Fruit fly (Drosophila melanogaster) ovary, adult (tissue): ENCODE measurements around the gene TFAM.

Experiments used
- CG17801 ChIP-seq: fragments of 200-800 bp; optimal IDR thresholded peaks from 2 replicates; lab custom pipeline; 2019; ENCODE audit warnings: missing biosample characterization, mild to moderate bottlenecking, missing genetic modification characterization, moderate library complexity; ENCODE audit not compliant: partially characterized antibody

Gene TFAM

DNA sequence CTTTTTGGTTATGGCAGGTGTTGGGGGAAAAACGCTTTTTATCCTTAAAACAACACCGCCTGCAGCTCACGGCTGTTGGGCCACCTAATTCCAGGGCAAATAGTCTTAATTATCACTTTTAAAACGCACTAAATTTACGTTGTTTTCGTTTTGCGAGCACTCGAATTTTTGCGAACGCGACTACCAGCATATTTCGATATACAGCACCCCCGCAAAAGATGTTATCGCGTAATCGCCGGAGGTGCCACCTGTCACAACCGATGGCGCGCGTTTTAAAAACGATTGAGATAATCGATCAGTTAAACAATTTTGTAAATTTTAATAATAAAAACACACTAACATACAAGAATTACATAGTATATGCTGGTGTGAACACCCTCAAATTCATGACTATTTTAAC is 24.7 kb downstream of the TFAM start, which contains the start of gene Stat92E:
TSS of gene Stat92E (minus strand) at position 219 of the 400 bp plus-strand sequence.
- no peak for TF ChIP-seq CG17801 (GFP tag; lab: Kevin White, UChicago)

DNA sequence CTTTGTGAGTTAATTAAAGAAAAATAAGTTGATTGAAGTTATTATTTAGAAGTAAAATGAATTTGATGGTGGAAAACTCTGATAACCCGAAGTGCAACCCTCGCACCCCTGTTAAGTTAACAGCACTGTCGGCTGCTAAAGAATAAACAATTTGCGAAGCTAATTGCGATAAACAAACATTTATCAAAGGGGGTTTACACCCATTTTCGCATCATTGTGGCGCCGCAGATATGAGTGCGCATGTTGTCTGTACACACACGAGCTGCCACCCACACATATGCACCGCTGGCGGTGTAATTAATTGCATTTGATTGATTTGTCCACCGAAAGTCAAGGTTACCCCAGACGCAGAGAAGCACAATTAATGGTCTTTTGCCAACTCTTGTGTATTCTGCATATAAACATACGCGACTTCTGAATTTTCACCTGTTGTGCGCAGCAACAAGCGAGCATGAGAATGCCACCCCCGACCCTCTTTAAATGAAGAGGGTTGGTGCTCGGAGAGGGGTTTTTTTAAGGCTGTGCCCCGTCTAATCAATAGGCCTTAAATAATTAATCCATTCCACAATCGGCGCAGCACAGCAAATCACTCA is 25.2 kb downstream of the TFAM start:
- no peak for TF ChIP-seq CG17801 (GFP tag; lab: Kevin White, UChicago)

DNA sequence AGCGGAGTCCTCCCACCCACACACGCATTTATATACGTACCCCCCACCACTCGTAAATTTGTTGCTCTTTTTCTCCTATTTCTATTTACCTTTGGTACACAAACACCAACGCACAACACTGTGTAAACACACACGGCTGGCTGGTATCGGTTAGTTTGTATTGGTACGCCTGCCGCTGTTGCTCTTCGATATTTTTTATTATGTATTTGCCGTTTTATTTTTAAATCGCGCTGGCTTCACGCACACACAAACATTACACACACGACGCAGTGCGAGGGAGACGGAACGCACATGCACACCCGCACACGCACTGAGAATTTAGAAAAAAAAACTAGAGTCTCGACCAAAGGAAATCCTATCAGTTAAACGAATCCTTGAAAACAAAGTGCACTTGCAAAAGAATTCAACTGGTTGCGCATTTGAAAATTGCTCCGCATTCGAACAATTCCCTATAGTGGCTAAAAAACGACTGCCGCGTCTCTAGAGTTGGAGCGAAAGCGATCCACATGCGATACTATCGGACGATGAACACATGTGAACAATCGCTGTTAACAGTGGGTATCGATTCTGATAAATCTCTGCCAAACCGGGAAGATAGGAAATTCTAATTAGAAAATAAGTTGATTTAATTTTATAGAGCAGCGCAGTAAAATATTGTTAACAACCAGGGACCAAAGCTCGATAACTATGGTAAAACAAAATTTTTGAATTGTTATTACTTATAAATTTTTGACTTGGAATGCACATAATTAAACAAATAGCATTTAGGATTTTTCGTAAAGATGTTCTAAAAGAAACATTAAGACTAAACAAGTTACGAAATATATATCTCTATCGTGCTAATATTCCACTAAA is 26.0 kb downstream of the TFAM start:
- peak; percentile 50 for TF ChIP-seq CG17801 (GFP tag; lab: Kevin White, UChicago)

DNA sequence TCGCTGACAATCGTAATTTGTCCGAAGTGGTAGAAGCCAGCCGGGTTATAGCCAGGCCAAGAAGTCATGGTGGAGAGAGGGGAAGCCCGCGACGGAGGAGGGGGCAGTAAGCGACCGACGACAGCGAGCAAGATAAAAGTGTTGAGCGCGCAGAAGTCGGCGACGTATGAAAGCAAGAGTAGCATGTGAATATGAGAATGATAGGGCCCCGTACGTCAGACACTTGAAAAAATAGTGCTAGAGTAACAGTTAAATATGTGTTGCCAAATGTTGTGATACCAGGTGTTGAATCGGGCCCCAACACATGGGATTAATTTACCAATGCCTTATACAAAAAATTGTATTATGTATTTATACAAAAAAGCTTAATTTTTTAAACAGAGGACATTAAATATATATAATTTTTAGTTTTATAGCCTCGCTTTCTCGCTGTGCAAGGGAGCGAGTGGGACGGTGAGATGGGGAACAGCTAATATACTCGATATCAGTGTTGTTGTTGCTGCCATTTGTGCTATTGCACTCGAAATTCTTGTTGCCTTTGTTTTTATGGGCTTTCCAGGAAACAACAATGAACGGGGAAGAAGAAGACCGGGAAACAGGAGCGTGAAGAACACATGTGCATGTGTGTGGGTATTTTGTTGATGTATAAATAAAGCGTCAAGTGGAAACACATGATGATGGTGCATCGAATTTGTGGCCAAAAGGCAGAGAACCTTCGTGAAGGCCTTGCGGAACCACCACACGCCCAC is 26.8 kb downstream of the TFAM start:
- peak; percentile 91 for TF ChIP-seq CG17801 (GFP tag; lab: Kevin White, UChicago)

DNA sequence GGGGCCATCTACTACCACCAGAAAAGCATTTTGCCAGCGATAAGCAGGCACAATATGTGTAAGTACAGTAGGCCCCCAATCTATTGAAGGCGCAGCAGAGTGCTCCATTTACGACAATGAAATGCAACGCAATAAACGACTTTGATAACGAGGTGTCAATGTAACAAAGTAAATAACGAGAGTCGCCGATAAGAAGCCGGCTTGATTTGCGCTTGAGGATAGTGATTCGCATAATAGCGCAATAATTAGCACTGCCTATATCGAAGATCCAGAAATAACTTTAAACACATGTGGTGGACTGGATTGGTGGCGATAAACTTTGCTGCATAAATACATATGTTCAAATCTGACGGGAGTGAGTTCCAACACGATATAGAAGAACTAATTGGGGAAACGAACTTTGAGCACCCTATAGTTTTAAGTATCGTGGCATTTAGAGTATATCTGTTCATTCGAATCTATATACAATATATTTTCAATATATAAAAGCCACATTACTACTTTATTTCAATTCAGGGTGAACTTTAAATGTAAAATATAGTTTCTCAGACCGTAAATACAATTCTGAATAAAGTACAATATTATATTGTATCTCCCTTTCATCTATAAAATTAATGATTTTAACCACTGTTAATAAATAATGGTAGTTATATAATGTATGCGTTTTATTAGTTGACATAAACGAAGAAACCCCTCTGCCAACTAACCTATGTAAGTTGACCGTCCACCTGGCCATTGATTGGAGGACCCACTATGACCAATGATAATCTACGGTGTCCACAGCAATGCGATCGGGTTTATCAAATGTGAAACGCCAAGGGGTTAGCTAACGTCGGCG is 27.6 kb downstream of the TFAM start:
- TF ChIP-seq CG17801 (GFP tag; lab: Kevin White, UChicago), result no peak

DNA sequence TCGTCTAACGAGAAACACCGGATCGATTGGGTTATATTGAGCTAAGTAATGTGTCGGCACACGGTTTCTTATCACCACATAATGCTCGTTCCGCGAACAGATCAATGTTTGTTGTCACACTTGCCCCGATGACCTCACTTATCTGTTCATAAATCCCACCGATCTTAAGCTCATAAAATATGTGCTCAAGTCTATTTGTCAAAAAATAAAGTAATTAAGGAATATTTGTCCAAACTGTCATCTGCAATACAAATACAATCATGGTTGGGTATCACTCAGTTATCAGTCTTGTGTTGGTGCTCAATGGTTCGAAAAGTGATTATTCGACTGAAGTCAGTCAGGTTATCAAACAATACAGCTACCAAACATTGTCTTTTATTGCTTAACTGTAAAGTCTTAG is 28.6 kb downstream of the TFAM start:
- TF ChIP-seq CG17801 (GFP tag; lab: Kevin White, UChicago), result no peak

DNA sequence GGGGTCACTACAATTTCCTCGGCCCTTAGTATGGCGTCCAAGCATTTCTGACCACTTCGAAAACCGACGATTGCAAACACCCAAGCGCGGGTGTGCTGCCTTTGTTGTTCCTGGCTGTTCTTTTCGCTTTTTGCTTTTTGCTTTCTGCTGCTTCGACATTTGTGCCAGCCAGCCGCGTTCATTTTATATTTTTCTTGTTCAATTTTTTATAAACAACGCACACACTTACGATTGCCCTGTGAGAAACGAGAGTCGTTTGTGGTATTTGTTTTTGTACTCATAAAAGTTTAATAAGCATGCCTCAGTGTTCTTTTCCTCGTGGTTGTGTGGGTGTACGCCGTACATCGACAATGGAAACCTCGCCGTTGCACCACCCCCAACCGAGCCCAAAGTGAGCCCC is 29.1 kb downstream of the TFAM start:
- no peak for TF ChIP-seq CG17801 (GFP tag; lab: Kevin White, UChicago)

DNA sequence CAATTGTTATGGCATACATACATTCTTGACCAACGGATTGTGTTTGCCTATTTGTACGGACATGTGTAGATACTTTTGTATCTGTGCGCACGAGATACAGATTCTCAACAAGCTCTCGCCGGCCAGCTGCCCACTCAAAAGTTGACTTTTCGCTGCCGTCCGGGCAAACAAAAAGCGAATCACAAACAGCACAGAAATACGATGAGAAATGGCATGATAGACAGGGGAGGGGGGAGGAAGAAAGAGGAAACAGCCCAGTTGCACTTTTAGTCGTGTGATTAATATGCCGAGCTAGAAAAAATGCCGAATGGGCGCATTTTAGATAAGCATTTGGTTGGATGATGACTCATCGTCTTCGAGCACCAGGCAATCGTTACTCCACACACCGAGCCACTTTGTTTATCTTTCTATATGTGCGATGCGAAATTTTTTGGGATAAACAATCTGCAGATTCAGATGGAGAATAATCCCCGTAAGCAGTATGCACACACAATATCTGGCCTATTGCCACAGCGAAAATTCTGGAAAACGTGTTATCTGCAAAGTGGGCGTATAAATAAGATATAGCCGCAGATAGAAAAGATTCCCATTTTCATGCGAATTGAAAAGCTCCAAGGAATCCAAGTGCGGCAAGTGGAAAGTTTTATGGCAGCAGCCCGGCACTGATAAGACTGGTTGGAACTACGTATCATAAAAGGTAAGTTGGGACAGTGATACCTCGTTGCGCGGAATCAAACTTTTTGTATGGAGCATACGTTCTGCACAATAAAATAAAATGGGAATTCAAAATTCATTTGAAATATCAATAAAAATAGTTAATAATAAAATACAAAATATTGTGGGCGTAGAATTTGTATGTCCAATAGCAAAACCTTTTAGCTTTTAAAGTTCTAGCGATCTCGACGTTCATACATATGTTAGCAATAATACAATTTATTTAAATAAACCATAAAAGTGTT is 29.9 kb downstream of the TFAM start:
- no peak for TF ChIP-seq CG17801 (GFP tag; lab: Kevin White, UChicago)

DNA sequence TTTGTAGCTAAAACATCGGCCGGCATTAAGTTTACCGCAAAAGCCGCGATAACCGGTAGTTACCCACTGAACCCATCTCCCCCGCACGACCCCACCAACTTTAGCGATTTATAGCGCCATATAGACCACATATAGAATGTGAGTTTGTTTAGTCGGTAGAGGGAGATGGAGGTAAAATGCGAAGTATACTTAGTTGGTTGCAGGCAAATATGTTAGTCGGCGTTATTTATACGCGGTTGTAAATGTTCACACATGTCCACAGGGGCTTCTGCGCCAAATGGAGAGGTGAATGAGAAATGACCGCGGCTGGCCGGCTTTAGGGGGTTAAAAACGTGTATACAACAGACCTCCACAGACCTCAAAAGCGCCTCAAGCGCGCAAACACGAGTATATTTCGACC is 31.1 kb downstream of the TFAM start:
- TF ChIP-seq CG17801 (GFP tag; lab: Kevin White, UChicago), result no peak

DNA sequence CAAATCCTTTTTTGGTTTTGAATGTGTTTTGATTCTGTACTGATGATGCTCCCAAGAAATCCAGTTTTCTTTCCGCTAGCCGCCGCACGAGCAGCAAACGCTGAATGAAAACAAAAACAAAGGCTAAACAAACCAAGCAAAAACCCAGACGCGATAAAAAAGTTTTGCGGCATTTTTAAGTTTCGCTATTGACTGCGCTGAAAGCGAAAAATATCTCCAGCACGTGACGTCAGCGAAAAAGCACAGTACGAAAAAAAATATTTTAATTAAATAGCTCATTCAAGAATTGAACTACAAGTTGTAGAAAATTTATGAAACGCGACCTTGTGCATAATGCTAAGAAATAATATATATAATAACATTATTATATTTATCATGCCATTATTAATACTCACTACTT is 31.9 kb downstream of the TFAM start:
- TF ChIP-seq CG17801 (GFP tag; lab: Kevin White, UChicago), result no peak

DNA sequence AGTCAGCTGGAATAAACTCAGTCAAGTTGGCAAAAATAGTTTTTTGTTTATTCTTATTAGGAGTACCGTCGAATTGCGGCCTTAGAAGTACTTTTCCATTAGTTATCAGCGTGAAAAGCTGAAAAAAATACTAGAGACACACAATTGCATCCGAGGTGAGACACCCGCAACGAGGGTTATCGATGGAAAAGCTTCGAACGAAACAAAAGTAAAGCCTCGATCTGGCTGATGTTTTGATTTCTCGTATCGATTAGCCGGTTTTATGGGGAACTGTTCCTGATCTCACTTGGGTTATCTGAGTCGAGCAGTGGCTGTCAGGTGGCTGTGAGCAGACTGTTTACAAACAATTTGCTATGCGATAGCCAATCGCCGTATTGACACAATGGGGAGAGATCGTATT is 33.1 kb downstream of the TFAM start:
- TF ChIP-seq CG17801 (GFP tag; lab: Kevin White, UChicago), result no peak

DNA sequence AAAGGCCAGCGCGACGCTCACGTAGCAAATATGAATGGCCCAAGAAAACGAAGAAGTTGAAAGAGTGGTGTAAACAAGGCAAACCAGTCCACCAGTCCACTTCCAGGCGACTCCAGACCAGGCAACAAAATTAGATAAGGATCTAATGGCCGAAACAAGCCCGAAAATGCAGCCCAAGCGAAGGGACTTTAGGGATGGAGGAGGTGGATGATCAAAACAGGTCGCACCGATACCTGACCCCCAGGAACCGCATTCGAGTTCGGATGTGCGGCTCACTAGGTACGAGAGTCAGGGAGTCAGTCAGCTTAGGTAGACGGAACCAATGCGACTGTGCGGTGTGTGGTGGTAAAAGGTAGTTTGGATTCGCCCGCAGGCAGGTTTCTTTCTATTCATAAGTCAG is 33.6 kb downstream of the TFAM start:
- TF ChIP-seq CG17801 (GFP tag; lab: Kevin White, UChicago), result no peak
